Fruit fly (Drosophila melanogaster) whole organism, embryonic: ENCODE measurements around the gene Nf-YA.

Experiments used
- Atf-2 ChIP-seq: fragments of 200-800 bp; sonication (Bioruptor generic); optimal IDR thresholded peaks from 2 replicates; lab custom pipeline; 2016; ENCODE audit warnings: missing biosample characterization, missing genetic modification characterization
- C15 ChIP-seq: fragments of 200-800 bp; sonication (Bioruptor generic); IDR thresholded peaks from 3 replicates; pipeline ENCODE4 v1.3.6; 2022; ENCODE audit warnings: missing biosample characterization, missing genetic modification characterization
- CG10979 ChIP-seq: fragments of 200-800 bp; sonication (Bioruptor generic); optimal IDR thresholded peaks from 2 replicates; lab custom pipeline; 2018; ENCODE audit warnings: missing biosample characterization, mild to moderate bottlenecking, missing genetic modification characterization, moderate library complexity
- CG11504 ChIP-seq: fragments of 200-800 bp; sonication (Bioruptor generic); optimal IDR thresholded peaks from 3 replicates; lab custom pipeline; 2019; ENCODE audit warnings: missing biosample characterization, mild to moderate bottlenecking, missing genetic modification characterization, moderate library complexity
- CG13775 ChIP-seq: fragments of 200-800 bp; sonication (Bioruptor generic); optimal IDR thresholded peaks from 3 replicates; lab custom pipeline; 2017; ENCODE audit warnings: missing biosample characterization, mild to moderate bottlenecking, missing genetic modification characterization
- CG14441 ChIP-seq: fragments of 200-800 bp; sonication (Bioruptor generic); IDR thresholded peaks from 2 replicates; pipeline ENCODE4 v1.3.6; 2022; ENCODE audit warnings: missing biosample characterization, missing genetic modification characterization
- CG15269 ChIP-seq: fragments of 200-800 bp; sonication (Bioruptor generic); optimal IDR thresholded peaks from 2 replicates; lab custom pipeline; 2018; ENCODE audit warnings: missing biosample characterization, mild to moderate bottlenecking, missing genetic modification characterization, moderate library complexity
- CG17328 ChIP-seq: fragments of 200-800 bp; sonication (Bioruptor generic); IDR thresholded peaks from 2 replicates; pipeline ENCODE4 v1.3.6; 2022; ENCODE audit warnings: missing biosample characterization, missing genetic modification characterization
- CG30431 ChIP-seq: fragments of 200-800 bp; sonication (Bioruptor generic); optimal IDR thresholded peaks from 2 replicates; lab custom pipeline; 2017; ENCODE audit warnings: missing biosample characterization, missing genetic modification characterization
- CG32767 ChIP-seq: fragments of 200-800 bp; sonication (Bioruptor generic); IDR thresholded peaks from 2 replicates; pipeline ENCODE4 v1.3.6; 2022; ENCODE audit warnings: missing biosample characterization, missing genetic modification characterization
- CG4282 ChIP-seq: fragments of 200-800 bp; sonication (Bioruptor generic); optimal IDR thresholded peaks from 2 replicates; lab custom pipeline; 2016; ENCODE audit warnings: missing biosample characterization, missing genetic modification characterization
- CG4404 ChIP-seq: fragments of 200-800 bp; sonication (Bioruptor generic); IDR thresholded peaks from 2 replicates; pipeline ENCODE4 v1.3.6; 2022; ENCODE audit warnings: missing biosample characterization, missing genetic modification characterization
- CG7372 ChIP-seq: fragments of 200-800 bp; sonication (Bioruptor generic); IDR thresholded peaks from 2 replicates; pipeline ENCODE4 v1.3.6; 2022; ENCODE audit warnings: missing biosample characterization, missing genetic modification characterization
- CG7745 ChIP-seq: fragments of 200-800 bp; sonication (Bioruptor generic); optimal IDR thresholded peaks from 2 replicates; lab custom pipeline; 2018; ENCODE audit warnings: missing biosample characterization, mild to moderate bottlenecking, missing genetic modification characterization, moderate library complexity
- CG7839 ChIP-seq: fragments of 200-800 bp; sonication (Bioruptor generic); optimal IDR thresholded peaks from 3 replicates; lab custom pipeline; 2018; ENCODE audit warnings: missing biosample characterization, mild to moderate bottlenecking, missing genetic modification characterization, moderate library complexity
- CG8944 ChIP-seq: fragments of 200-800 bp; sonication (Bioruptor generic); optimal IDR thresholded peaks from 3 replicates; lab custom pipeline; 2016; ENCODE audit warnings: missing biosample characterization, missing genetic modification characterization
- CG9797 ChIP-seq: fragments of 200-800 bp; sonication (Bioruptor generic); optimal IDR thresholded peaks from 3 replicates; lab custom pipeline; 2018; ENCODE audit warnings: missing biosample characterization, mild to moderate bottlenecking, missing genetic modification characterization
- CTCF ChIP-seq: fragments of 200-800 bp; sonication (Bioruptor generic); optimal IDR thresholded peaks from 2 replicates; lab custom pipeline; 2017; ENCODE audit warnings: missing biosample characterization, mild to moderate bottlenecking, missing genetic modification characterization, moderate library complexity
- CrebB ChIP-seq: fragments of 200-800 bp; sonication (Bioruptor generic); optimal IDR thresholded peaks from 3 replicates; lab custom pipeline; 2018; ENCODE audit warnings: missing biosample characterization, mild to moderate bottlenecking, missing genetic modification characterization
- Dip2 ChIP-seq: fragments of 200-800 bp; sonication (Bioruptor generic); IDR thresholded peaks from 2 replicates; pipeline ENCODE4 v1.3.6; 2022; ENCODE audit warnings: missing biosample characterization, missing genetic modification characterization
- ERR ChIP-seq: fragments of 200-800 bp; sonication (Bioruptor generic); optimal IDR thresholded peaks from 2 replicates; lab custom pipeline; 2016; ENCODE audit warnings: missing biosample characterization, missing genetic modification characterization
- H2.0 ChIP-seq: fragments of 200-800 bp; sonication (Bioruptor generic); IDR thresholded peaks from 2 replicates; pipeline ENCODE4 v1.3.6; 2022; ENCODE audit warnings: missing biosample characterization, missing genetic modification characterization
- Hey ChIP-seq: fragments of 200-800 bp; sonication (Bioruptor generic); optimal IDR thresholded peaks from 3 replicates; lab custom pipeline; 2018; ENCODE audit warnings: missing biosample characterization, mild to moderate bottlenecking, missing genetic modification characterization
- Mad ChIP-seq: fragments of 200-800 bp; sonication (Bioruptor generic); optimal IDR thresholded peaks from 2 replicates; lab custom pipeline; 2016; ENCODE audit warnings: missing biosample characterization, missing genetic modification characterization
- Max ChIP-seq: fragments of 200-800 bp; sonication (Bioruptor generic); optimal IDR thresholded peaks from 2 replicates; lab custom pipeline; 2016; ENCODE audit warnings: missing biosample characterization, mild to moderate bottlenecking, missing genetic modification characterization
- Myb ChIP-seq: fragments of 200-800 bp; sonication (Bioruptor generic); optimal IDR thresholded peaks from 2 replicates; lab custom pipeline; 2016; ENCODE audit warnings: missing biosample characterization, missing genetic modification characterization
- Oaz ChIP-seq: fragments of 200-800 bp; sonication (Bioruptor generic); IDR thresholded peaks from 2 replicates; pipeline ENCODE4 v1.3.6; 2022; ENCODE audit warnings: missing biosample characterization, missing genetic modification characterization
- PHDP ChIP-seq: fragments of 200-800 bp; sonication (Bioruptor generic); optimal IDR thresholded peaks from 3 replicates; lab custom pipeline; 2018; ENCODE audit warnings: missing biosample characterization, mild to moderate bottlenecking, missing genetic modification characterization, moderate library complexity
- Sox102F ChIP-seq: fragments of 200-800 bp; sonication (Bioruptor generic); optimal IDR thresholded peaks from 2 replicates; lab custom pipeline; 2018; ENCODE audit warnings: missing biosample characterization, mild to moderate bottlenecking, missing genetic modification characterization, moderate library complexity
- Ssrp ChIP-seq: fragments of 200-800 bp; sonication (Bioruptor generic); optimal IDR thresholded peaks from 2 replicates; lab custom pipeline; 2018; ENCODE audit warnings: missing biosample characterization, mild to moderate bottlenecking, missing genetic modification characterization, moderate library complexity
- Taf1 ChIP-seq: fragments of 200-800 bp; sonication (Bioruptor generic); IDR thresholded peaks from 2 replicates; pipeline ENCODE4 v1.3.6; 2022; ENCODE audit warnings: missing biosample characterization, missing genetic modification characterization
- ab ChIP-seq: fragments of 200-800 bp; sonication (Bioruptor generic); optimal IDR thresholded peaks from 2 replicates; lab custom pipeline; 2016; ENCODE audit warnings: missing biosample characterization, missing genetic modification characterization
- ac ChIP-seq: fragments of 200-800 bp; sonication (Bioruptor generic); optimal IDR thresholded peaks from 3 replicates; lab custom pipeline; 2017; ENCODE audit warnings: missing biosample characterization, mild to moderate bottlenecking, missing genetic modification characterization
- bbx ChIP-seq: fragments of 200-800 bp; sonication (Bioruptor generic); IDR thresholded peaks from 2 replicates; pipeline ENCODE4 v1.3.6; 2022; ENCODE audit warnings: missing biosample characterization, missing genetic modification characterization; ENCODE audit not compliant: partially characterized antibody
- dysf ChIP-seq: fragments of 200-800 bp; sonication (Bioruptor generic); IDR thresholded peaks from 3 replicates; pipeline ENCODE4 v1.3.6; 2022; ENCODE audit warnings: missing biosample characterization, missing genetic modification characterization
- gt ChIP-seq: fragments of 200-800 bp; sonication (Bioruptor generic); IDR thresholded peaks from 2 replicates; pipeline ENCODE4 v1.3.6; 2022; ENCODE audit warnings: missing biosample characterization, missing genetic modification characterization
- hkb ChIP-seq, 2 experiments: fragments of 200-800 bp in 1 of 2; fragments of >200 bp in 1 of 2; sonication (Bioruptor generic) in 1 of 2; IDR thresholded peaks in 1 of 2; optimal IDR thresholded peaks in 1 of 2; 2 replicates each; pipeline versions ENCODE4 v1.3.6 to Lab custom; 2017 to 2022; ENCODE audit warnings: missing biosample characterization in 1 of 2, missing genetic modification characterization in 1 of 2
- inv ChIP-seq: fragments of 200-800 bp; sonication (Bioruptor generic); IDR thresholded peaks from 2 replicates; pipeline ENCODE4 v1.3.6; 2022; ENCODE audit warnings: missing biosample characterization, missing genetic modification characterization; ENCODE audit not compliant: partially characterized antibody
- oc ChIP-seq: fragments of 200-800 bp; sonication (Bioruptor generic); optimal IDR thresholded peaks from 2 replicates; lab custom pipeline; 2018; ENCODE audit warnings: missing biosample characterization, mild to moderate bottlenecking, missing genetic modification characterization, moderate library complexity
- org-1 ChIP-seq: fragments of 200-800 bp; sonication (Bioruptor generic); optimal IDR thresholded peaks from 2 replicates; lab custom pipeline; 2017; ENCODE audit warnings: missing biosample characterization, missing genetic modification characterization
- p53 ChIP-seq: fragments of 200-800 bp; sonication (Bioruptor generic); optimal IDR thresholded peaks from 2 replicates; lab custom pipeline; 2016; ENCODE audit warnings: missing biosample characterization, missing genetic modification characterization
- pum ChIP-seq: fragments of 200-800 bp; sonication (Bioruptor generic); optimal IDR thresholded peaks from 2 replicates; lab custom pipeline; 2016; ENCODE audit warnings: missing biosample characterization, missing genetic modification characterization
- ro ChIP-seq: fragments of 200-800 bp; sonication (Bioruptor generic); IDR thresholded peaks from 2 replicates; pipeline ENCODE4 v1.3.6; 2022; ENCODE audit warnings: missing biosample characterization, missing genetic modification characterization
- sc ChIP-seq, 3 experiments: fragments of >200 bp in 2 of 3; fragments of 200-800 bp in 1 of 3; sonication (Bioruptor generic) in 1 of 3; optimal IDR thresholded peaks; 2 replicates in 2 of 3; 3 replicates in 1 of 3; lab custom pipeline; 2017; ENCODE audit warnings: mild to moderate bottlenecking in 1 of 3, missing biosample characterization in 1 of 3, missing genetic modification characterization in 1 of 3, missing genetic modification reagents in 1 of 3
- stc ChIP-seq: fragments of 200-800 bp; sonication (Bioruptor generic); IDR thresholded peaks from 2 replicates; pipeline ENCODE4 v1.3.6; 2022; ENCODE audit warnings: missing biosample characterization, missing genetic modification characterization
- sug ChIP-seq: fragments of 200-800 bp; optimal IDR thresholded peaks from 2 replicates; lab custom pipeline; 2019; ENCODE audit warnings: missing biosample characterization, mild to moderate bottlenecking, missing genetic modification characterization, moderate library complexity
- tap ChIP-seq: fragments of 200-800 bp; optimal IDR thresholded peaks from 3 replicates; lab custom pipeline; 2019; ENCODE audit warnings: missing biosample characterization, mild to moderate bottlenecking, missing genetic modification characterization, moderate library complexity
- toy ChIP-seq: fragments of 200-800 bp; sonication (Bioruptor generic); IDR thresholded peaks from 2 replicates; pipeline ENCODE4 v1.3.6; 2022; ENCODE audit warnings: missing biosample characterization, missing genetic modification characterization
- ttk ChIP-seq: fragments of 200-800 bp; sonication (Bioruptor generic); IDR thresholded peaks from 2 replicates; pipeline ENCODE4 v2.1.2; 2022; ENCODE audit warnings: missing biosample characterization, missing genetic modification characterization
- wdn ChIP-seq: fragments of 200-800 bp; sonication (Bioruptor generic); IDR thresholded peaks from 2 replicates; pipeline ENCODE4 v1.3.6; 2022; ENCODE audit warnings: missing biosample characterization, missing genetic modification characterization

Nf-YA gene

DNA sequence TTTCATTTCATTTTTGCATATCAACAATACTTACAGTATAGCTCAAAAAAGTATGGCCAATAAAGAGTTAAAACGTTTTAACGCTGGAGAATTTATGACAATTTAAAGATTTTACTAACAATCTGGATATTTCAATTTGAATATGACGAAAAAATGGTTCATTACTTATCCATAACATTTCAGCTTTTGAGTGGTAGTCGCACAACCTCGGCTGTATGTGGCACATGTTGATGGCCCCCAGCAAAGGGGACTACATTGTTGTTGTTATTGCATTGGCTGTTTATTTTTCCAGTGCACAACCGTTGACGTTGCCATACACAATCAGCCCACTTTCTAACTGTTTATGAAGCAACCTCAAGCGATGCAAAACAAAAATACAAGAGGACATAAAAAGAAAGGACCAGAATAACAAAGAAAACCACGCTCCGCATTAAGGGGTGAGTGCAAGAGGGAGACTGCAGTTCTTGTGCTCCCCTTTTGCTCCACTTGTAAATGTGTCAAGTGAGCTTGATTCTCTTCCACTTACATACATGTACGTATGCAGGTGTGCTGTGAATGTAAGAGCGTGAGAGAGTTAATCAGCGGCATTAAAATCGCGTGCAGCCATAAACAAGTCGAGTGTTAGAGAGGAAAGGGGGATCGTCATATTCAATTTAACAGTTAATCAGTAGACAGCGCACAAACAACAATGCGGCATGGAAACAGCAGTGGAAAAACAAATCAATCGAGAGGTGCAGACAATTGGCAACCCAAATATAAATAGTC lies 21.8 kb downstream of the Nf-YA start (continued):
- TF ChIP-seq gt (GFP tag; lab: Robert Waterston, UW) (no peak), Sox102F (GFP tag; lab: Kevin White, UChicago) (peak; percentile 77), ro (GFP tag; lab: Robert Waterston, UW) (no peak), tap (tag; lab: Kevin White, UChicago) (peak; percentile 44), Hey (tag; lab: Kevin White, UChicago) (no peak), Myb (GFP tag; lab: Kevin White, UChicago) (no peak), CrebB (tag; lab: Kevin White, UChicago) (peak; percentile 25), CG32767 (GFP tag; lab: Robert Waterston, UW) (no peak), CG15269 (peak; percentile 66), CG13775 (GFP tag; lab: Kevin White, UChicago) (peak; percentile 23), oc (peak; percentile 8), C15 (GFP tag; lab: Robert Waterston, UW) (no peak), toy (GFP tag; lab: Robert Waterston, UW) (no peak), org-1 (peak; percentile 50), bbx (GFP tag; lab: Robert Waterston, UW) (no peak), CG30431 (GFP tag; lab: Kevin White, UChicago) (no peak), CG4282 (GFP tag; lab: Kevin White, UChicago) (no peak), CG8944 (GFP tag; lab: Kevin White, UChicago) (no peak), CG4404 (GFP tag; lab: Robert Waterston, UW) (no peak), dysf (GFP tag; lab: Robert Waterston, UW) (no peak; the same call in 2 of the 3 replicates), CG7745 (tag; lab: Kevin White, UChicago) (no peak), pum (GFP tag; lab: Kevin White, UChicago) (peak; percentile 12), Taf1 (GFP tag; lab: Robert Waterston, UW) (no peak), CG9797 (no peak), ac (GFP tag; lab: Kevin White, UChicago) (no peak), CG14441 (GFP tag; lab: Robert Waterston, UW) (peak; percentile 54), CG11504 (tag; lab: Kevin White, UChicago) (peak; percentile 76), sug (tag; lab: Kevin White, UChicago) (peak; percentile 90), Oaz (GFP tag; lab: Robert Waterston, UW) (no peak), PHDP (peak; percentile 52), CG7839 (peak; percentile 58), ERR (GFP tag; lab: Kevin White, UChicago) (no peak), stc (GFP tag; lab: Robert Waterston, UW) (peak; percentile 54; the same call in 1 of the 2 replicates), Atf-2 (GFP tag; lab: Kevin White, UChicago) (no peak), CG7372 (GFP tag; lab: Robert Waterston, UW) (no peak), sc (optimal IDR thresholded peaks at IDR 0.05; lab: Kevin White, UChicago) (no peak), sc (GFP tag; optimal IDR thresholded peaks at IDR 0.05; lab: Kevin White, UChicago) (peak; percentile 10), Mad (GFP tag; lab: Kevin White, UChicago) (no peak), Dip2 (GFP tag; lab: Robert Waterston, UW) (no peak), CG17328 (GFP tag; lab: Robert Waterston, UW) (peak; percentile 69), hkb (optimal IDR thresholded peaks at IDR 0.05; lab: Kevin White, UChicago) (no peak), hkb (GFP tag; IDR thresholded peaks at IDR 0.05; lab: Robert Waterston, UW) (peak; percentile 66; the same call in 1 of the 2 replicates), H2.0 (GFP tag; lab: Robert Waterston, UW) (0 out of 2 replicates have a peak, but pooled peaks have one; percentile 24), wdn (GFP tag; lab: Robert Waterston, UW) (no peak; the same call in 1 of the 2 replicates), ttk (GFP tag; lab: Robert Waterston, UW) (peak; percentile 54), Max (GFP tag; lab: Kevin White, UChicago) (no peak), Ssrp (peak; percentile 34), p53 (GFP tag; lab: Kevin White, UChicago) (no peak), inv (GFP tag; lab: Robert Waterston, UW) (no peak), ab (GFP tag; lab: Kevin White, UChicago) (no peak), CTCF (GFP tag; lab: Kevin White, UChicago) (peak; percentile 9), CG10979 (tag; lab: Kevin White, UChicago) (peak; percentile 5)
